Worm (Caenorhabditis elegans) whole organism, young adult: ENCODE results near the gene rps-22.

Experiments used
- C17E4.6 ChIP-seq: fragments of 200-800 bp; sonication (Bioruptor generic); IDR thresholded peaks from 2 replicates; pipeline ENCODE4 v1.3.6; 2022; ENCODE audit warnings: missing genetic modification reagents, missing genetic modification characterization, missing compliant biosample characterization
- D2030.7 ChIP-seq: fragments of 200-800 bp; sonication (Bioruptor generic); IDR thresholded peaks from 2 replicates; pipeline ENCODE4 v1.3.6; 2022; ENCODE audit warnings: missing genetic modification reagents, missing genetic modification characterization, missing compliant biosample characterization
- F49E8.2 ChIP-seq: sonication (generic microtip); optimal IDR thresholded peaks from 3 replicates; lab custom pipeline; 2017; ENCODE audit warnings: missing genetic modification characterization, mild to moderate bottlenecking, missing compliant biosample characterization, antibody characterized with exemption, moderate library complexity; ENCODE audit not compliant: insufficient read depth
- F52B5.7 ChIP-seq: sonication (generic microtip); optimal IDR thresholded peaks from 2 replicates; lab custom pipeline; 2016; ENCODE audit warnings: mild to moderate bottlenecking, missing genetic modification characterization, missing compliant biosample characterization
- F57C9.4 ChIP-seq: sonication (generic microtip); optimal IDR thresholded peaks from 2 replicates; lab custom pipeline; 2017; ENCODE audit warnings: mild to moderate bottlenecking, missing genetic modification characterization, missing compliant biosample characterization
- K12H6.12 ChIP-seq: fragments of 200-800 bp; sonication (Bioruptor generic); optimal IDR thresholded peaks from 2 replicates; lab custom pipeline; 2018; ENCODE audit warnings: mild to moderate bottlenecking, missing genetic modification characterization, missing compliant biosample characterization
- Y53G8AR.9 ChIP-seq: fragments of 200-800 bp; sonication (Bioruptor generic); conservative IDR thresholded peaks from 2 replicates; pipeline ENCODE4 v1.3.6; 2022; ENCODE audit warnings: missing genetic modification reagents, missing genetic modification characterization, missing compliant biosample characterization
- Y79H2A.3 ChIP-seq: fragments of 200-800 bp; sonication (Bioruptor generic); conservative IDR thresholded peaks from 2 replicates; pipeline ENCODE4 v1.3.6; 2022; ENCODE audit warnings: missing genetic modification reagents, missing genetic modification characterization, missing compliant biosample characterization
- ZK185.1 ChIP-seq: sonication (generic microtip); optimal IDR thresholded peaks from 2 replicates; lab custom pipeline; 2016; ENCODE audit warnings: mild to moderate bottlenecking, missing genetic modification characterization, missing compliant biosample characterization; ENCODE audit not compliant: poor library complexity, severe bottlenecking
- ama-1 ChIP-seq, 3 experiments: fragments of 150-350 bp in 1 of 3; sonication (generic microtip) in 2 of 3; optimal IDR thresholded peaks; 2 replicates each; lab custom pipeline; 2014 to 2018; ENCODE audit warnings: missing biosample characterization in 2 of 3, missing genetic modification characterization in 2 of 3, missing genetic modification reagents in 2 of 3
- athp-1 ChIP-seq: sonication (generic microtip); optimal IDR thresholded peaks from 2 replicates; lab custom pipeline; 2017; ENCODE audit warnings: mild to moderate bottlenecking, missing genetic modification characterization, missing compliant biosample characterization
- attf-3 ChIP-seq: fragments of 200-800 bp; sonication (Bioruptor generic); conservative IDR thresholded peaks from 2 replicates; pipeline ENCODE4 v1.3.6; 2022; ENCODE audit warnings: missing genetic modification reagents, missing genetic modification characterization, missing compliant biosample characterization
- bed-2 ChIP-seq: fragments of 200-800 bp; sonication (Bioruptor generic); IDR thresholded peaks from 2 replicates; pipeline ENCODE4 v1.3.6; 2022; ENCODE audit warnings: missing genetic modification reagents, missing genetic modification characterization, missing compliant biosample characterization
- ccch-3 ChIP-seq: fragments of 200-800 bp; sonication (Bioruptor generic); optimal IDR thresholded peaks from 2 replicates; lab custom pipeline; 2018; ENCODE audit warnings: mild to moderate bottlenecking, missing genetic modification characterization, missing compliant biosample characterization
- cebp-1 ChIP-seq, 2 experiments: fragments of 200-800 bp in 1 of 2; sonication (Bioruptor generic) in 1 of 2; sonication (generic microtip) in 1 of 2; IDR thresholded peaks in 1 of 2; optimal IDR thresholded peaks in 1 of 2; 2 replicates each; pipeline versions ENCODE4 v1.3.6 to Lab custom; 2017 to 2022; ENCODE audit warnings: missing compliant biosample characterization in 2 of 2, missing genetic modification characterization in 2 of 2, mild to moderate bottlenecking in 1 of 2, missing genetic modification reagents in 1 of 2, moderate library complexity in 1 of 2
- cebp-2 ChIP-seq: fragments of 200-800 bp; sonication (Bioruptor generic); IDR thresholded peaks from 2 replicates; pipeline ENCODE4 v1.3.6; 2022; ENCODE audit warnings: missing genetic modification characterization, missing compliant biosample characterization
- ceh-27 ChIP-seq: fragments of 200-800 bp; sonication (Bioruptor generic); optimal IDR thresholded peaks from 2 replicates; lab custom pipeline; 2018; ENCODE audit warnings: mild to moderate bottlenecking, missing genetic modification characterization, moderate library complexity, missing compliant biosample characterization
- chd-7 ChIP-seq: sonication (generic microtip); optimal IDR thresholded peaks from 2 replicates; lab custom pipeline; 2016; ENCODE audit warnings: mild to moderate bottlenecking, missing genetic modification characterization, moderate library complexity, missing compliant biosample characterization
- dpff-1 ChIP-seq: sonication (generic microtip); optimal IDR thresholded peaks from 2 replicates; lab custom pipeline; 2017; ENCODE audit warnings: mild to moderate bottlenecking, missing genetic modification characterization, missing compliant biosample characterization
- egl-18 ChIP-seq: fragments of 200-800 bp; sonication (Bioruptor generic); IDR thresholded peaks from 2 replicates; pipeline ENCODE4 v1.3.6; 2022; ENCODE audit warnings: missing genetic modification reagents, missing genetic modification characterization, missing compliant biosample characterization
- ekl-4 ChIP-seq: fragments of 200-800 bp; sonication (Bioruptor generic); IDR thresholded peaks from 2 replicates; pipeline ENCODE4 v1.3.6; 2022; ENCODE audit warnings: missing genetic modification reagents, missing genetic modification characterization, missing compliant biosample characterization
- fkh-3 ChIP-seq: sonication (generic microtip); optimal IDR thresholded peaks from 2 replicates; lab custom pipeline; 2016; ENCODE audit warnings: mild to moderate bottlenecking, missing genetic modification characterization, missing compliant biosample characterization
- him-1 ChIP-seq: sonication (generic microtip); optimal IDR thresholded peaks from 2 replicates; lab custom pipeline; 2016; ENCODE audit warnings: missing genotype, missing genetic modification reagents, missing genetic modification characterization, missing compliant biosample characterization
- hlh-12 ChIP-seq: sonication (generic microtip); optimal IDR thresholded peaks from 2 replicates; lab custom pipeline; 2016; ENCODE audit warnings: missing genetic modification characterization, missing compliant biosample characterization
- hrde-1 ChIP-seq: sonication (generic microtip); optimal IDR thresholded peaks from 2 replicates; lab custom pipeline; 2016; ENCODE audit warnings: missing genetic modification characterization, mild to moderate bottlenecking, missing compliant biosample characterization, moderate library complexity, missing genotype, missing genetic modification reagents, borderline replicate concordance
- hsf-1 ChIP-seq: fragments of 200-800 bp; sonication (Bioruptor generic); IDR thresholded peaks from 2 replicates; pipeline ENCODE4 v1.3.6; 2022; ENCODE audit warnings: missing genetic modification reagents, missing genetic modification characterization, missing compliant biosample characterization
- lag-1 ChIP-seq: fragments of 200-800 bp; sonication (Bioruptor generic); IDR thresholded peaks from 2 replicates; pipeline ENCODE4 v1.3.6; 2022; ENCODE audit warnings: missing genetic modification reagents, missing genetic modification characterization, missing compliant biosample characterization
- let-526 ChIP-seq: fragments of 200-800 bp; sonication (Bioruptor generic); IDR thresholded peaks from 2 replicates; pipeline ENCODE4 v1.3.6; 2022; ENCODE audit warnings: missing genetic modification reagents, missing genetic modification characterization, missing compliant biosample characterization
- let-607 ChIP-seq, 2 experiments: fragments of 200-800 bp in 1 of 2; sonication (Bioruptor generic) in 1 of 2; sonication (generic microtip) in 1 of 2; optimal IDR thresholded peaks; 2 replicates each; lab custom pipeline; 2016 to 2018; ENCODE audit warnings: mild to moderate bottlenecking in 2 of 2, missing compliant biosample characterization in 2 of 2, missing genetic modification characterization in 2 of 2, moderate library complexity in 2 of 2, missing genotype in 1 of 2
- lin-26 ChIP-seq: fragments of 200-800 bp; sonication (Bioruptor generic); IDR thresholded peaks from 2 replicates; pipeline ENCODE4 v1.3.6; 2022; ENCODE audit warnings: missing genetic modification reagents, missing genetic modification characterization, missing compliant biosample characterization
- lin-35 ChIP-seq, 3 experiments: fragments of 150-350 bp in 2 of 3; sonication (generic microtip) in 1 of 3; optimal IDR thresholded peaks; 2 replicates each; lab custom pipeline; 2014 to 2018; ENCODE audit warnings: missing biosample characterization in 3 of 3, missing genetic modification characterization in 3 of 3, missing genetic modification reagents in 3 of 3
- lir-1 ChIP-seq: fragments of 200-800 bp; sonication (Bioruptor generic); conservative IDR thresholded peaks from 2 replicates; pipeline ENCODE4 v1.3.6; 2022; ENCODE audit warnings: missing genetic modification reagents, missing genetic modification characterization, missing compliant biosample characterization
- lsl-1 ChIP-seq: fragments of 200-800 bp; sonication (Bioruptor generic); optimal IDR thresholded peaks from 2 replicates; lab custom pipeline; 2018; ENCODE audit warnings: mild to moderate bottlenecking, missing genetic modification characterization, moderate library complexity, missing compliant biosample characterization
- madf-3 ChIP-seq: fragments of 200-800 bp; sonication (Bioruptor generic); IDR thresholded peaks from 2 replicates; pipeline ENCODE4 v1.3.6; 2022; ENCODE audit warnings: missing genetic modification reagents, missing genetic modification characterization, missing compliant biosample characterization
- madf-6 ChIP-seq: fragments of 200-800 bp; sonication (Bioruptor generic); IDR thresholded peaks from 2 replicates; pipeline ENCODE4 v1.3.6; 2022; ENCODE audit warnings: missing genetic modification reagents, missing genetic modification characterization, missing compliant biosample characterization
- mcd-1 ChIP-seq: fragments of 200-800 bp; sonication (Bioruptor generic); IDR thresholded peaks from 2 replicates; pipeline ENCODE4 v1.3.6; 2022; ENCODE audit warnings: missing genetic modification reagents, missing genetic modification characterization, missing compliant biosample characterization
- mxl-1 ChIP-seq: sonication (generic microtip); optimal IDR thresholded peaks from 2 replicates; lab custom pipeline; 2016; ENCODE audit warnings: missing genetic modification characterization, missing compliant biosample characterization
- nhr-90 ChIP-seq: sonication (generic microtip); optimal IDR thresholded peaks from 2 replicates; lab custom pipeline; 2016; ENCODE audit warnings: missing genotype, mild to moderate bottlenecking, missing genetic modification characterization, missing compliant biosample characterization
- rcor-1 ChIP-seq: fragments of 200-800 bp; sonication (Bioruptor generic); IDR thresholded peaks from 2 replicates; pipeline ENCODE4 v1.3.6; 2022; ENCODE audit warnings: missing genetic modification reagents, missing genetic modification characterization, missing compliant biosample characterization
- rpc-1 ChIP-seq, 2 experiments: fragments of 150-350 bp in 1 of 2; sonication (generic microtip) in 1 of 2; optimal IDR thresholded peaks; 2 replicates each; lab custom pipeline; 2014 to 2018; ENCODE audit warnings: missing biosample characterization in 1 of 2, missing genetic modification characterization in 1 of 2, missing genetic modification reagents in 1 of 2, missing genotype in 1 of 2
- sea-2 ChIP-seq: fragments of 200-800 bp; sonication (Bioruptor generic); IDR thresholded peaks from 2 replicates; pipeline ENCODE4 v1.3.6; 2022; ENCODE audit warnings: missing genetic modification characterization, missing compliant biosample characterization
- snpc-3.4 ChIP-seq: sonication (generic microtip); optimal IDR thresholded peaks from 2 replicates; lab custom pipeline; 2017; ENCODE audit warnings: missing genetic modification characterization, mild to moderate bottlenecking, missing compliant biosample characterization, antibody characterized with exemption, moderate library complexity, missing genotype, missing genetic modification reagents
- unc-130 ChIP-seq: sonication (generic microtip); optimal IDR thresholded peaks from 2 replicates; lab custom pipeline; 2016; ENCODE audit warnings: missing genetic modification reagents, missing genetic modification characterization, missing compliant biosample characterization
- xnd-1 ChIP-seq: sonication (generic microtip); optimal IDR thresholded peaks from 2 replicates; lab custom pipeline; 2016; ENCODE audit warnings: missing genotype, missing genetic modification reagents, missing genetic modification characterization, missing compliant biosample characterization
- zim-3 ChIP-seq: sonication (generic microtip); optimal IDR thresholded peaks from 2 replicates; lab custom pipeline; 2017; ENCODE audit warnings: mild to moderate bottlenecking, missing genetic modification characterization, moderate library complexity, missing compliant biosample characterization
- ztf-18 ChIP-seq: sonication (generic microtip); optimal IDR thresholded peaks from 2 replicates; lab custom pipeline; 2016; ENCODE audit warnings: missing genotype, mild to moderate bottlenecking, missing genetic modification characterization, missing compliant biosample characterization
- ztf-6 ChIP-seq: fragments of 200-800 bp; sonication (Bioruptor generic); IDR thresholded peaks from 2 replicates; pipeline ENCODE4 v1.3.6; 2022; ENCODE audit warnings: missing genetic modification reagents, missing genetic modification characterization, missing compliant biosample characterization

rps-22 gene

DNA sequence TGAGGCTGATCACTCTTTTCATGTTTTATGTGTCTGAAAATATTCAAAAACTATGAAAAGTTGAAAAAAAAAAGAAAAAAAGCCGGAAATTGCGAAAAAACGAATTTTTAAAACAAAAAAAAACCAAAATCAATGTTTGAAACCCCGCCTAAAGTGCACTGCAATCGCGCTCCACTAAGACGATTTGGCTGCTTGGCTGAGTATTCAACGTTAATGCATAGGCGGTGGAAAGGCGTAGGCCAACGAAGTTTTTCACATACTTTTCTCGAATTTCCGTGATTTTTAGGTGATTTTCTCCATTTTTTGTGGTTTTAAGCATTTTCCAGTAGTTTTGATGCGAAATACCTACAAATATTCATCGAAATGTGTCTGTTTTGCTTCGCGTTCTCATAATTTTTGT is at the start of gene rps-22, which contains the start of gene polh-1:
Gene rps-22, plus strand, starts transcription at position 300 of the 400 bp plus-strand sequence.
Gene polh-1, minus strand, starts transcription at position 34 of the 400 bp plus-strand sequence.
- TF ChIP-seq lsl-1 (GFP tag; lab: Kevin White, UChicago) = peak; percentile 61
- peak; percentile 72 for TF ChIP-seq F49E8.2 (tag; lab: Kevin White, UChicago)
- TF ChIP-seq F52B5.7 (tag; lab: Kevin White, UChicago) = no peak
- no peak for TF ChIP-seq bed-2 (GFP tag; lab: Robert Waterston, UW)
- TF ChIP-seq ama-1 (optimal IDR thresholded peaks at IDR 0.05; lab: Kevin White, UChicago) = no peak
- TF ChIP-seq ama-1 (GFP tag; optimal IDR thresholded peaks at IDR 0.05; lab: Kevin White, UChicago) = no peak
- TF ChIP-seq mxl-1 (tag; lab: Kevin White, UChicago) = no peak
- TF ChIP-seq D2030.7 (GFP tag; lab: Robert Waterston, UW) = peak; percentile 85
- TF ChIP-seq lir-1 (GFP tag; lab: Robert Waterston, UW) = 0 out of 2 replicates have a peak, but pooled peaks have one; percentile 31
- TF ChIP-seq Y79H2A.3 = no peak
- no peak for TF ChIP-seq lag-1 (GFP tag; lab: Robert Waterston, UW)
- no peak for TF ChIP-seq hrde-1 (tag; lab: Kevin White, UChicago)
- TF ChIP-seq lin-35 (GFP tag; optimal IDR thresholded peaks at IDR 0.05; lab: Kevin White, UChicago) = peak in 1 of 3 experiments; percentile 93
- TF ChIP-seq mcd-1 = peak; percentile 97
- peak; percentile 78 for TF ChIP-seq snpc-3.4 (tag; lab: Kevin White, UChicago)
- TF ChIP-seq C17E4.6 (GFP tag; lab: Robert Waterston, UW) = no peak
- TF ChIP-seq F57C9.4 (tag; lab: Kevin White, UChicago) = no peak
- no peak for TF ChIP-seq dpff-1
- TF ChIP-seq lin-26 (GFP tag; lab: Robert Waterston, UW) = no peak
- TF ChIP-seq ccch-3 = no peak
- TF ChIP-seq unc-130 = no peak
- TF ChIP-seq zim-3 (tag; lab: Kevin White, UChicago) = no peak
- peak; percentile 93 for TF ChIP-seq madf-3 (GFP tag; lab: Robert Waterston, UW)
- no peak for TF ChIP-seq cebp-1 (GFP tag; IDR thresholded peaks at IDR 0.05; lab: Robert Waterston, UW)
- peak; percentile 58 for TF ChIP-seq cebp-1 (tag; optimal IDR thresholded peaks at IDR 0.05; lab: Kevin White, UChicago)
- TF ChIP-seq Y53G8AR.9 = peak; percentile 72
- 0 out of 2 replicates have a peak, but pooled peaks have one; percentile 55 for TF ChIP-seq hsf-1
- TF ChIP-seq rcor-1 (GFP tag; lab: Robert Waterston, UW) = peak; percentile 66; the same call in 1 of the 2 replicates
- peak; percentile 40 for TF ChIP-seq ztf-18 (tag; lab: Kevin White, UChicago)
- TF ChIP-seq egl-18 (GFP tag; lab: Robert Waterston, UW) = no peak
- TF ChIP-seq ZK185.1 (tag; lab: Kevin White, UChicago) = no peak
- no peak for TF ChIP-seq him-1
- no peak for TF ChIP-seq sea-2 (GFP tag; lab: Robert Waterston, UW)
- no peak for TF ChIP-seq ztf-6 (GFP tag; lab: Robert Waterston, UW)
- TF ChIP-seq attf-3 (GFP tag; lab: Robert Waterston, UW) = peak; percentile 84
- no peak for TF ChIP-seq let-607 (tag; optimal IDR thresholded peaks at IDR 0.05; lab: Kevin White, UChicago)
- TF ChIP-seq K12H6.12 = peak; percentile 38
- no peak for TF ChIP-seq hlh-12
- TF ChIP-seq ekl-4 (GFP tag; lab: Robert Waterston, UW) = peak; percentile 63
- TF ChIP-seq ceh-27 (GFP tag; lab: Kevin White, UChicago) = peak; percentile 81
- no peak for TF ChIP-seq rpc-1 (optimal IDR thresholded peaks at IDR 0.05; lab: Kevin White, UChicago)
- no peak for TF ChIP-seq rpc-1 (tag; optimal IDR thresholded peaks at IDR 0.05; lab: Kevin White, UChicago)
- no peak for TF ChIP-seq nhr-90 (tag; lab: Kevin White, UChicago)
- no peak for TF ChIP-seq cebp-2 (GFP tag; lab: Robert Waterston, UW)
- no peak for TF ChIP-seq athp-1 (tag; lab: Kevin White, UChicago)
- peak; percentile 57; the same call in 1 of the 2 replicates for TF ChIP-seq madf-6
- no peak for TF ChIP-seq xnd-1 (tag; lab: Kevin White, UChicago)
- no peak for TF ChIP-seq let-526 (GFP tag; lab: Robert Waterston, UW)
- no peak for TF ChIP-seq fkh-3
- TF ChIP-seq chd-7 (tag; lab: Kevin White, UChicago) = no peak
